Fruit fly (Drosophila melanogaster) whole organism, embryonic: ENCODE measurements around the gene CG13096.

Source experiments
- CG11085 ChIP-seq: fragments of 200-800 bp; sonication (Bioruptor generic); IDR thresholded peaks from 2 replicates; pipeline ENCODE4 v1.3.6; 2022; ENCODE audit warnings: missing biosample characterization, missing genetic modification characterization
- CG12236 ChIP-seq: fragments of 200-800 bp; sonication (Bioruptor generic); optimal IDR thresholded peaks from 2 replicates; lab custom pipeline; 2016; ENCODE audit warnings: missing biosample characterization, missing genetic modification characterization
- CG12299 ChIP-seq: fragments of 200-800 bp; sonication (Bioruptor generic); optimal IDR thresholded peaks from 2 replicates; lab custom pipeline; 2018; ENCODE audit warnings: missing biosample characterization, mild to moderate bottlenecking, missing genetic modification characterization
- CG13123 ChIP-seq: fragments of 200-800 bp; sonication (Bioruptor generic); optimal IDR thresholded peaks from 2 replicates; lab custom pipeline; 2016; ENCODE audit warnings: missing biosample characterization, missing genetic modification characterization
- CG13296 ChIP-seq: fragments of 200-800 bp; sonication (Bioruptor generic); optimal IDR thresholded peaks from 3 replicates; lab custom pipeline; 2018; ENCODE audit warnings: missing biosample characterization, mild to moderate bottlenecking, missing genetic modification characterization
- CG13894 ChIP-seq: fragments of 200-800 bp; sonication (Bioruptor generic); optimal IDR thresholded peaks from 3 replicates; lab custom pipeline; 2018; ENCODE audit warnings: missing biosample characterization, mild to moderate bottlenecking, missing genetic modification characterization, moderate library complexity
- CG14965 ChIP-seq: fragments of 200-800 bp; sonication (Bioruptor generic); optimal IDR thresholded peaks from 2 replicates; lab custom pipeline; 2016; ENCODE audit warnings: missing biosample characterization, missing genetic modification characterization, borderline replicate concordance
- CG15073 ChIP-seq: fragments of 200-800 bp; sonication (Bioruptor generic); optimal IDR thresholded peaks from 2 replicates; lab custom pipeline; 2016; ENCODE audit warnings: missing biosample characterization, missing genetic modification characterization
- CG1603 ChIP-seq: fragments of 200-800 bp; sonication (Bioruptor generic); optimal IDR thresholded peaks from 2 replicates; lab custom pipeline; 2019; ENCODE audit warnings: missing biosample characterization, mild to moderate bottlenecking, missing genetic modification characterization, moderate library complexity
- CG17328 ChIP-seq: fragments of 200-800 bp; sonication (Bioruptor generic); IDR thresholded peaks from 2 replicates; pipeline ENCODE4 v1.3.6; 2022; ENCODE audit warnings: missing biosample characterization, missing genetic modification characterization
- CG17385 ChIP-seq: fragments of 200-800 bp; sonication (Bioruptor generic); optimal IDR thresholded peaks from 3 replicates; lab custom pipeline; 2018; ENCODE audit warnings: missing biosample characterization, mild to moderate bottlenecking, missing genetic modification characterization
- CG18011 ChIP-seq: fragments of 200-800 bp; sonication (Bioruptor generic); optimal IDR thresholded peaks from 2 replicates; lab custom pipeline; 2017; ENCODE audit warnings: missing biosample characterization, missing genetic modification characterization, mild to moderate bottlenecking, moderate library complexity, missing genotype
- CG4730 ChIP-seq: fragments of 200-800 bp; sonication (Bioruptor generic); IDR thresholded peaks from 2 replicates; pipeline ENCODE4 v1.3.6; 2022; ENCODE audit warnings: missing biosample characterization, missing genetic modification characterization
- CG6689 ChIP-seq: fragments of 200-800 bp; sonication (Bioruptor generic); IDR thresholded peaks from 2 replicates; pipeline ENCODE4 v1.3.6; 2022; ENCODE audit warnings: missing biosample characterization, missing genetic modification characterization
- Deaf1 ChIP-seq: fragments of 200-800 bp; optimal IDR thresholded peaks from 3 replicates; lab custom pipeline; 2019; ENCODE audit warnings: missing biosample characterization, mild to moderate bottlenecking, missing genetic modification characterization, moderate library complexity
- Dip3 ChIP-seq: fragments of 200-800 bp; sonication (Bioruptor generic); optimal IDR thresholded peaks from 3 replicates; lab custom pipeline; 2016; ENCODE audit warnings: missing biosample characterization, missing genetic modification characterization
- Dll ChIP-seq: fragments of 200-800 bp; sonication (Bioruptor generic); IDR thresholded peaks from 4 replicates; pipeline ENCODE4 v1.3.6; 2022; ENCODE audit warnings: missing biosample characterization, missing genetic modification characterization; ENCODE audit not compliant: partially characterized antibody
- Dref ChIP-seq: fragments of 200-800 bp; sonication (Bioruptor generic); IDR thresholded peaks from 2 replicates; pipeline ENCODE4 v1.3.6; 2022; ENCODE audit warnings: missing biosample characterization, missing genetic modification characterization
- Drgx ChIP-seq: fragments of 200-800 bp; sonication (Bioruptor generic); IDR thresholded peaks from 2 replicates; pipeline ENCODE4 v1.3.6; 2022; ENCODE audit warnings: missing biosample characterization, missing genetic modification characterization
- Gsc ChIP-seq: fragments of 200-800 bp; sonication (Bioruptor generic); IDR thresholded peaks from 2 replicates; pipeline ENCODE4 v1.3.6; 2022; ENCODE audit warnings: missing biosample characterization, missing genetic modification characterization
- HLHmδ ChIP-seq: fragments of 200-800 bp; sonication (Bioruptor generic); optimal IDR thresholded peaks from 2 replicates; lab custom pipeline; 2018; ENCODE audit warnings: missing biosample characterization, mild to moderate bottlenecking, missing genetic modification characterization, moderate library complexity
- HmgZ ChIP-seq: fragments of 200-800 bp; sonication (Bioruptor generic); optimal IDR thresholded peaks from 2 replicates; lab custom pipeline; 2018; ENCODE audit warnings: missing biosample characterization, mild to moderate bottlenecking, missing genetic modification characterization
- Hr78 ChIP-seq, 2 experiments: fragments of 200-800 bp in 1 of 2; fragments of >200 bp in 1 of 2; sonication (Bioruptor generic) in 1 of 2; optimal IDR thresholded peaks; 2 replicates each; lab custom pipeline; 2017 to 2019; ENCODE audit warnings: missing biosample characterization in 2 of 2, missing genetic modification characterization in 2 of 2, mild to moderate bottlenecking in 1 of 2, moderate library complexity in 1 of 2
- Mes4 ChIP-seq: fragments of 200-800 bp; sonication (Bioruptor generic); optimal IDR thresholded peaks from 2 replicates; lab custom pipeline; 2016; ENCODE audit warnings: missing biosample characterization, missing genetic modification characterization
- NfI ChIP-seq: fragments of 200-800 bp; sonication (Bioruptor generic); optimal IDR thresholded peaks from 3 replicates; lab custom pipeline; 2018; ENCODE audit warnings: missing biosample characterization, mild to moderate bottlenecking, missing genetic modification characterization, moderate library complexity
- Stat92E ChIP-seq, 3 experiments: fragments of >200 bp in 2 of 3; fragments of 200-800 bp in 1 of 3; sonication (Bioruptor generic) in 1 of 3; optimal IDR thresholded peaks; 2 replicates each; lab custom pipeline; 2017 to 2019; ENCODE audit warnings: missing biosample characterization in 3 of 3, missing genetic modification characterization in 3 of 3, mild to moderate bottlenecking in 1 of 3, moderate library complexity in 1 of 3
- ab ChIP-seq: fragments of 200-800 bp; sonication (Bioruptor generic); optimal IDR thresholded peaks from 2 replicates; lab custom pipeline; 2016; ENCODE audit warnings: missing biosample characterization, missing genetic modification characterization
- ac ChIP-seq: fragments of 200-800 bp; sonication (Bioruptor generic); optimal IDR thresholded peaks from 3 replicates; lab custom pipeline; 2017; ENCODE audit warnings: missing biosample characterization, mild to moderate bottlenecking, missing genetic modification characterization
- ase ChIP-seq: fragments of 200-800 bp; sonication (Bioruptor generic); IDR thresholded peaks from 3 replicates; pipeline ENCODE4 v1.3.6; 2022; ENCODE audit warnings: missing biosample characterization, missing genetic modification characterization
- ato ChIP-seq: fragments of 200-800 bp; sonication (Bioruptor generic); IDR thresholded peaks from 2 replicates; pipeline ENCODE4 v1.3.6; 2022; ENCODE audit warnings: missing biosample characterization, missing genetic modification characterization; ENCODE audit not compliant: partially characterized antibody
- az2 ChIP-seq: fragments of 200-800 bp; sonication (Bioruptor generic); optimal IDR thresholded peaks from 3 replicates; lab custom pipeline; 2016; ENCODE audit warnings: missing biosample characterization, missing genetic modification characterization
- bab2 ChIP-seq: fragments of 200-800 bp; sonication (Bioruptor generic); optimal IDR thresholded peaks from 2 replicates; lab custom pipeline; 2016; ENCODE audit warnings: missing biosample characterization, missing genetic modification characterization
- corto ChIP-seq: fragments of 200-800 bp; sonication (Bioruptor generic); optimal IDR thresholded peaks from 2 replicates; lab custom pipeline; 2016; ENCODE audit warnings: missing biosample characterization, mild to moderate bottlenecking, missing genetic modification characterization, moderate library complexity
- crc ChIP-seq: fragments of 200-800 bp; sonication (Bioruptor generic); optimal IDR thresholded peaks from 2 replicates; lab custom pipeline; 2016; ENCODE audit warnings: missing biosample characterization, missing genetic modification characterization
- cwo ChIP-seq: fragments of 200-800 bp; sonication (Bioruptor generic); optimal IDR thresholded peaks from 3 replicates; lab custom pipeline; 2017; ENCODE audit warnings: missing biosample characterization, missing genetic modification characterization, mild to moderate bottlenecking, moderate library complexity, missing genetic modification reagents
- en ChIP-seq: fragments of 200-800 bp; sonication (Bioruptor generic); optimal IDR thresholded peaks from 2 replicates; lab custom pipeline; 2016; ENCODE audit warnings: missing biosample characterization, missing genetic modification characterization
- gcm ChIP-seq: fragments of 200-800 bp; sonication (Bioruptor generic); optimal IDR thresholded peaks from 2 replicates; lab custom pipeline; 2019; ENCODE audit warnings: missing biosample characterization, mild to moderate bottlenecking, missing genetic modification characterization, moderate library complexity
- gro ChIP-seq: fragments of 200-800 bp; sonication (Bioruptor generic); optimal IDR thresholded peaks from 2 replicates; lab custom pipeline; 2016; ENCODE audit warnings: missing biosample characterization, missing genetic modification characterization
- jigr1 ChIP-seq: fragments of 200-800 bp; sonication (Bioruptor generic); IDR thresholded peaks from 3 replicates; pipeline ENCODE4 v1.3.6; 2022; ENCODE audit warnings: missing biosample characterization, missing genetic modification characterization
- lilli ChIP-seq: fragments of 200-800 bp; sonication (Bioruptor generic); optimal IDR thresholded peaks from 3 replicates; lab custom pipeline; 2016; ENCODE audit warnings: missing biosample characterization, missing genetic modification characterization
- oc ChIP-seq: fragments of 200-800 bp; sonication (Bioruptor generic); optimal IDR thresholded peaks from 2 replicates; lab custom pipeline; 2018; ENCODE audit warnings: missing biosample characterization, mild to moderate bottlenecking, missing genetic modification characterization, moderate library complexity
- pho ChIP-seq: fragments of 200-800 bp; sonication (Bioruptor generic); optimal IDR thresholded peaks from 2 replicates; lab custom pipeline; 2016; ENCODE audit warnings: missing biosample characterization, missing genetic modification characterization
- repo ChIP-seq: fragments of 200-800 bp; sonication (Bioruptor generic); optimal IDR thresholded peaks from 2 replicates; lab custom pipeline; 2016; ENCODE audit warnings: missing biosample characterization, missing genetic modification characterization
- ro ChIP-seq: fragments of 200-800 bp; sonication (Bioruptor generic); IDR thresholded peaks from 2 replicates; pipeline ENCODE4 v1.3.6; 2022; ENCODE audit warnings: missing biosample characterization, missing genetic modification characterization
- sd ChIP-seq: fragments of 200-800 bp; sonication (Bioruptor generic); optimal IDR thresholded peaks from 3 replicates; lab custom pipeline; 2018; ENCODE audit warnings: missing biosample characterization, mild to moderate bottlenecking, missing genetic modification characterization, moderate library complexity
- sens-2 ChIP-seq: fragments of 200-800 bp; sonication (Bioruptor generic); IDR thresholded peaks from 2 replicates; pipeline ENCODE4 v1.3.6; 2022; ENCODE audit warnings: missing biosample characterization, missing genetic modification characterization
- sima ChIP-seq: fragments of 200-800 bp; sonication (Bioruptor generic); optimal IDR thresholded peaks from 2 replicates; lab custom pipeline; 2016; ENCODE audit warnings: missing biosample characterization, missing genetic modification characterization
- sqz ChIP-seq: fragments of 200-800 bp; sonication (Bioruptor generic); optimal IDR thresholded peaks from 3 replicates; lab custom pipeline; 2018; ENCODE audit warnings: missing biosample characterization, mild to moderate bottlenecking, missing genetic modification characterization
- tap ChIP-seq: fragments of 200-800 bp; optimal IDR thresholded peaks from 3 replicates; lab custom pipeline; 2019; ENCODE audit warnings: missing biosample characterization, mild to moderate bottlenecking, missing genetic modification characterization, moderate library complexity

Gene CG13096

DNA sequence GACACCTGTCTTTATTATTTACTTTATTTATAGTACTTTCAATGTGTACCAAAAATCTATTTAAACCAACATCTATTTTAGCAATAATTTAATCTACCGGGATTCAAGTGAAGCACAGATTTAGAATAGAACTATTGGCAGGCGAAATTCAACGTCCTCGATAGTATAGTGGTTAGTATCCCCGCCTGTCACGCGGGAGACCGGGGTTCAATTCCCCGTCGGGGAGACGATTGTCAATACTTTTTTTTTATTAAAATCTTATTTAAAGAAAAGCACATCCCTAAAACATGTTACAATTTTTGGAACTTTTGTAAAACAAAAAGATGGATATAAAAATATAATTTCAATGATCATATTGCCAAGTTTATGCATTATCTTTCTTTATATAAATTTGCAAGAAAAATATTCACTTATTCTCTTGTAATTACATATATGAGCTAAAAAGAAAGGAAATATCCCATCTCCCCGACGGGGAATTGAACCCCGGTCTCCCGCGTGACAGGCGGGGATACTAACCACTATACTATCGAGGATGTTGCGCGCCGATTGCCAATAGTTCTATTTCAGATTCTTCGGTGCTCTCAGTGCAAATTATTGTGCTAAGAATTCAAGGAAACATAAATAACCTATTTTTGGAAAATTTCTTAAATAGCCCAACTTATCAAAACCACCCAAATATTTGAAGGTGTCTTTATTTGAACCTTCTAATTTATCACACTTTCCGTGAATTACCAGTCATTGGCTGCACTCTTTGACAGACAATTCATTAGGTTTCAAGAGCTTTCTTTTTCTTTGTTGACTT is 29.8 kb downstream of the CG13096 start, which contains the start of gene CG43796 (continued):
- no peak for TF ChIP-seq Hr78 (GFP tag; optimal IDR thresholded peaks at IDR 0.05; lab: Kevin White, UChicago)
- no peak for TF ChIP-seq en (GFP tag; lab: Kevin White, UChicago)
- TF ChIP-seq CG15073 (GFP tag; lab: Kevin White, UChicago), result no peak
- TF ChIP-seq CG1603 (tag; lab: Kevin White, UChicago), result no peak
- no peak for TF ChIP-seq ase (GFP tag; lab: Robert Waterston, UW)
- TF ChIP-seq az2 (GFP tag; lab: Kevin White, UChicago), result no peak
- peak; percentile 0 for TF ChIP-seq sd (tag; lab: Kevin White, UChicago)
- TF ChIP-seq CG14965 (GFP tag; lab: Kevin White, UChicago), result no peak
- TF ChIP-seq CG17328 (GFP tag; lab: Robert Waterston, UW), result no peak
- TF ChIP-seq crc, result no peak
- no peak for TF ChIP-seq gcm (GFP tag; lab: Kevin White, UChicago)
- TF ChIP-seq repo (GFP tag; lab: Kevin White, UChicago), result no peak
- TF ChIP-seq CG12299 (tag; lab: Kevin White, UChicago), result no peak
- no peak for TF ChIP-seq CG6689 (GFP tag; lab: Robert Waterston, UW)
- no peak for TF ChIP-seq Deaf1
- TF ChIP-seq gro (GFP tag; lab: Kevin White, UChicago), result no peak
- TF ChIP-seq ab (GFP tag; lab: Kevin White, UChicago), result no peak
- no peak for TF ChIP-seq sima (GFP tag; lab: Kevin White, UChicago)
- TF ChIP-seq HmgZ (tag; lab: Kevin White, UChicago), result no peak
- TF ChIP-seq tap (tag; lab: Kevin White, UChicago), result no peak
- TF ChIP-seq NfI, result no peak
- TF ChIP-seq cwo (GFP tag; lab: Kevin White, UChicago), result no peak
- TF ChIP-seq sens-2 (GFP tag; lab: Robert Waterston, UW), result no peak
- TF ChIP-seq ac (GFP tag; lab: Kevin White, UChicago), result no peak
- no peak for TF ChIP-seq jigr1 (GFP tag; lab: Robert Waterston, UW)
- TF ChIP-seq CG13123 (GFP tag; lab: Kevin White, UChicago), result no peak
- no peak for TF ChIP-seq Gsc (GFP tag; lab: Robert Waterston, UW)
- TF ChIP-seq ato (GFP tag; lab: Robert Waterston, UW), result peak; percentile 47
- no peak for TF ChIP-seq pho (GFP tag; lab: Kevin White, UChicago)
- TF ChIP-seq Dip3 (GFP tag; lab: Kevin White, UChicago), result no peak
- TF ChIP-seq sqz, result no peak
- no peak for TF ChIP-seq oc
- TF ChIP-seq CG4730 (GFP tag; lab: Robert Waterston, UW), result no peak
- no peak for TF ChIP-seq Drgx (GFP tag; lab: Robert Waterston, UW)
- no peak for TF ChIP-seq bab2 (GFP tag; lab: Kevin White, UChicago)
- no peak for TF ChIP-seq CG11085 (GFP tag; lab: Robert Waterston, UW)
- no peak for TF ChIP-seq CG13894 (tag; lab: Kevin White, UChicago)
- peak; percentile 62; the same call in 2 of the 4 replicates for TF ChIP-seq Dll (GFP tag; lab: Robert Waterston, UW)
- TF ChIP-seq CG18011 (GFP tag; lab: Kevin White, UChicago), result no peak
- TF ChIP-seq Mes4 (GFP tag; lab: Kevin White, UChicago), result no peak
- no peak for TF ChIP-seq HLHmδ (GFP tag; lab: Kevin White, UChicago)
- TF ChIP-seq corto (GFP tag; lab: Kevin White, UChicago), result no peak
- TF ChIP-seq CG12236 (GFP tag; lab: Kevin White, UChicago), result no peak
- TF ChIP-seq ro (GFP tag; lab: Robert Waterston, UW), result no peak
- no peak for TF ChIP-seq lilli (GFP tag; lab: Kevin White, UChicago)
- TF ChIP-seq CG13296 (GFP tag; lab: Kevin White, UChicago), result no peak
- no peak for TF ChIP-seq CG17385 (GFP tag; lab: Kevin White, UChicago)
- no peak for TF ChIP-seq Dref
- peak in 1 of 3 experiments; percentile 31 for TF ChIP-seq Stat92E (GFP tag; optimal IDR thresholded peaks at IDR 0.05; lab: Kevin White, UChicago)
